Worm (Caenorhabditis elegans) whole organism, young adult: ENCODE data around the gene glr-5.

ENCODE experiments used
- F22D6.2 ChIP-seq: sonication (generic microtip); optimal IDR thresholded peaks from 2 replicates; lab custom pipeline; 2016; ENCODE audit warnings: mild to moderate bottlenecking, missing genetic modification characterization, missing compliant biosample characterization
- K12H6.12 ChIP-seq: fragments of 200-800 bp; sonication (Bioruptor generic); optimal IDR thresholded peaks from 2 replicates; lab custom pipeline; 2018; ENCODE audit warnings: mild to moderate bottlenecking, missing genetic modification characterization, missing compliant biosample characterization
- athp-1 ChIP-seq: sonication (generic microtip); optimal IDR thresholded peaks from 2 replicates; lab custom pipeline; 2017; ENCODE audit warnings: mild to moderate bottlenecking, missing genetic modification characterization, missing compliant biosample characterization
- bed-2 ChIP-seq: fragments of 200-800 bp; sonication (Bioruptor generic); IDR thresholded peaks from 2 replicates; pipeline ENCODE4 v1.3.6; 2022; ENCODE audit warnings: missing genetic modification reagents, missing genetic modification characterization, missing compliant biosample characterization
- die-1 ChIP-seq: sonication (generic microtip); optimal IDR thresholded peaks from 2 replicates; lab custom pipeline; 2016; ENCODE audit warnings: missing genotype, mild to moderate bottlenecking, missing genetic modification characterization, missing compliant biosample characterization
- lin-54 ChIP-seq: fragments of 200-800 bp; sonication (Bioruptor generic); optimal IDR thresholded peaks from 2 replicates; lab custom pipeline; 2018; ENCODE audit warnings: mild to moderate bottlenecking, missing genetic modification characterization, missing compliant biosample characterization
- nhr-179 ChIP-seq: sonication (generic microtip); optimal IDR thresholded peaks from 2 replicates; lab custom pipeline; 2016; ENCODE audit warnings: mild to moderate bottlenecking, missing genetic modification characterization, missing compliant biosample characterization
- nhr-90 ChIP-seq: sonication (generic microtip); optimal IDR thresholded peaks from 2 replicates; lab custom pipeline; 2016; ENCODE audit warnings: missing genotype, mild to moderate bottlenecking, missing genetic modification characterization, missing compliant biosample characterization
- pha-4 ChIP-seq: fragments of 150-350 bp; sonication (generic microtip); optimal IDR thresholded peaks from 2 replicates; lab custom pipeline; 2014; ENCODE audit warnings: missing biosample characterization, missing genetic modification reagents, missing genetic modification characterization
- sea-2 ChIP-seq: fragments of 200-800 bp; sonication (Bioruptor generic); IDR thresholded peaks from 2 replicates; pipeline ENCODE4 v1.3.6; 2022; ENCODE audit warnings: missing genetic modification characterization, missing compliant biosample characterization
- unc-130 ChIP-seq: sonication (generic microtip); optimal IDR thresholded peaks from 2 replicates; lab custom pipeline; 2016; ENCODE audit warnings: missing genetic modification reagents, missing genetic modification characterization, missing compliant biosample characterization
- unc-62 ChIP-seq: fragments of 150-350 bp; optimal IDR thresholded peaks from 2 replicates; lab custom pipeline; 2014; ENCODE audit warnings: missing biosample characterization, missing genetic modification reagents, missing genetic modification characterization

DNA sequence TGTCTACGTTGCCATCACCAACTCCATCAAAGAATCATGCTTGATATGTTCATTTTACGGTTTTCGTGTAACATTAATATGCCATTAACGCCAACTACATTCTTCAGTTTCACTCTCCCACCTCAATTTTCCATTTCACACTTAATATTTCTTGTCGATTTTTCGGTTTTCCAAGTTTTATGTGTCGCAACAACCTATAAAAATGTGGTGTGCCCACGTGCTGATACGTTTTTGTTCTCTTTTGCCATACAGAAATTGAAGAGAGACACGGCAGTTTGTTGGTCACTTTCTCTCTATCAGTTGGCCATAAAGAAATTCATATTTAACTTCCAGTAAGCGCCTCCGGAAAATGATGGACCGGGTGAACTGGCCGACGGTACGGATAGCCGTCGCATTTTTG, 33.6 kb upstream of the glr-5 start, which contains the start of gene cln-3.3:
- TF ChIP-seq die-1 (tag; lab: Kevin White, UChicago) = no peak
- TF ChIP-seq athp-1 (tag; lab: Kevin White, UChicago) = no peak
- no peak for TF ChIP-seq bed-2 (GFP tag; lab: Robert Waterston, UW)
- TF ChIP-seq nhr-179 (tag; lab: Kevin White, UChicago) = no peak
- TF ChIP-seq F22D6.2 = no peak
- TF ChIP-seq sea-2 = no peak
- no peak for TF ChIP-seq unc-62 (GFP tag; lab: Kevin White, UChicago)
- no peak for TF ChIP-seq pha-4
- no peak for TF ChIP-seq nhr-90 (tag; lab: Kevin White, UChicago)
- no peak for TF ChIP-seq K12H6.12 (tag; lab: Kevin White, UChicago)
- no peak for TF ChIP-seq unc-130
- TF ChIP-seq lin-54 (GFP tag; lab: Kevin White, UChicago) = no peak
